Fruit fly (Drosophila melanogaster) whole organism, pupa: Measurements from ENCODE around the gene CG44869.

Source experiments
- CG10348 ChIP-seq: fragments of 200-800 bp; sonication (Bioruptor generic); IDR thresholded peaks from 2 replicates; pipeline ENCODE4 v1.3.6; 2022; ENCODE audit warnings: missing biosample characterization, missing genetic modification characterization
- CG12605 ChIP-seq: fragments of 200-800 bp; sonication (Bioruptor generic); IDR thresholded peaks from 2 replicates; pipeline ENCODE4 v1.3.6; 2022; ENCODE audit warnings: missing biosample characterization, missing genetic modification characterization
- CG13204 ChIP-seq: fragments of 200-800 bp; sonication (Bioruptor generic); optimal IDR thresholded peaks from 2 replicates; lab custom pipeline; 2018; ENCODE audit warnings: missing biosample characterization, mild to moderate bottlenecking, missing genetic modification characterization, moderate library complexity
- CG14655 ChIP-seq: fragments of 200-800 bp; sonication (Bioruptor generic); optimal IDR thresholded peaks from 3 replicates; lab custom pipeline; 2017; ENCODE audit warnings: mild to moderate bottlenecking, missing biosample characterization, missing genetic modification reagents, missing genetic modification characterization
- CG15710 ChIP-seq: fragments of 200-800 bp; sonication (Bioruptor generic); optimal IDR thresholded peaks from 2 replicates; lab custom pipeline; 2018; ENCODE audit warnings: missing biosample characterization, mild to moderate bottlenecking, missing genetic modification characterization, moderate library complexity
- CG17806 ChIP-seq: fragments of 200-800 bp; sonication (Bioruptor generic); optimal IDR thresholded peaks from 2 replicates; lab custom pipeline; 2018; ENCODE audit warnings: missing biosample characterization, mild to moderate bottlenecking, missing genetic modification characterization, moderate library complexity
- CG32121 ChIP-seq: fragments of 200-800 bp; sonication (Bioruptor generic); IDR thresholded peaks from 2 replicates; pipeline ENCODE4 v1.3.6; 2022; ENCODE audit warnings: missing biosample characterization, missing genetic modification characterization
- CG34367 ChIP-seq: fragments of 200-800 bp; sonication (Bioruptor generic); optimal IDR thresholded peaks from 2 replicates; lab custom pipeline; 2018; ENCODE audit warnings: missing biosample characterization, mild to moderate bottlenecking, missing genetic modification characterization
- CG4496 ChIP-seq: fragments of 200-800 bp; sonication (Bioruptor generic); IDR thresholded peaks from 3 replicates; pipeline ENCODE4 v1.3.6; 2022; ENCODE audit warnings: missing biosample characterization, missing genetic modification characterization
- CG8159 ChIP-seq: fragments of 200-800 bp; sonication (Bioruptor generic); optimal IDR thresholded peaks from 3 replicates; lab custom pipeline; 2018; ENCODE audit warnings: missing biosample characterization, mild to moderate bottlenecking, missing genetic modification characterization, moderate library complexity
- CG8301 ChIP-seq: fragments of 200-800 bp; sonication (Bioruptor generic); optimal IDR thresholded peaks from 2 replicates; lab custom pipeline; 2018; ENCODE audit warnings: missing biosample characterization, mild to moderate bottlenecking, missing genetic modification characterization
- CG9948 ChIP-seq: fragments of 200-800 bp; sonication (Bioruptor generic); optimal IDR thresholded peaks from 2 replicates; lab custom pipeline; 2018; ENCODE audit warnings: missing biosample characterization, mild to moderate bottlenecking, missing genetic modification characterization, moderate library complexity
- D1 ChIP-seq: fragments of 200-800 bp; sonication (Bioruptor generic); optimal IDR thresholded peaks from 2 replicates; lab custom pipeline; 2018; ENCODE audit warnings: missing biosample characterization, mild to moderate bottlenecking, missing genetic modification characterization, moderate library complexity
- EcR ChIP-seq: fragments of 200-800 bp; sonication (Bioruptor generic); optimal IDR thresholded peaks from 3 replicates; lab custom pipeline; 2019; ENCODE audit warnings: missing biosample characterization, missing genetic modification characterization, mild to moderate bottlenecking, moderate library complexity, missing genetic modification reagents
- Ets98B ChIP-seq: fragments of 200-800 bp; sonication (Bioruptor generic); IDR thresholded peaks from 2 replicates; pipeline ENCODE4 v1.3.6; 2022; ENCODE audit warnings: missing biosample characterization, missing genetic modification characterization
- Pif1A ChIP-seq: fragments of 200-800 bp; sonication (Bioruptor generic); optimal IDR thresholded peaks from 3 replicates; lab custom pipeline; 2016; ENCODE audit warnings: missing biosample characterization, missing genetic modification characterization
- Pif1B ChIP-seq: fragments of 200-800 bp; sonication (Bioruptor generic); optimal IDR thresholded peaks from 3 replicates; lab custom pipeline; 2016; ENCODE audit warnings: missing biosample characterization, missing genetic modification characterization
- Snoo ChIP-seq: fragments of 200-800 bp; sonication (Bioruptor generic); optimal IDR thresholded peaks from 3 replicates; lab custom pipeline; 2017; ENCODE audit warnings: missing biosample characterization, mild to moderate bottlenecking, missing genetic modification characterization, inconsistent platforms
- fd96Ca ChIP-seq: fragments of 200-800 bp; sonication (Bioruptor generic); IDR thresholded peaks from 3 replicates; pipeline ENCODE4 v1.3.6; 2022; ENCODE audit warnings: missing biosample characterization, missing genetic modification characterization
- gl ChIP-seq: fragments of 200-800 bp; sonication (Bioruptor generic); optimal IDR thresholded peaks from 2 replicates; lab custom pipeline; 2018; ENCODE audit warnings: missing biosample characterization, mild to moderate bottlenecking, missing genetic modification characterization
- rn ChIP-seq: fragments of 200-800 bp; sonication (Bioruptor generic); IDR thresholded peaks from 2 replicates; pipeline ENCODE4 v1.3.6; 2022; ENCODE audit warnings: missing biosample characterization, missing genetic modification characterization

The CG44869 gene

DNA sequence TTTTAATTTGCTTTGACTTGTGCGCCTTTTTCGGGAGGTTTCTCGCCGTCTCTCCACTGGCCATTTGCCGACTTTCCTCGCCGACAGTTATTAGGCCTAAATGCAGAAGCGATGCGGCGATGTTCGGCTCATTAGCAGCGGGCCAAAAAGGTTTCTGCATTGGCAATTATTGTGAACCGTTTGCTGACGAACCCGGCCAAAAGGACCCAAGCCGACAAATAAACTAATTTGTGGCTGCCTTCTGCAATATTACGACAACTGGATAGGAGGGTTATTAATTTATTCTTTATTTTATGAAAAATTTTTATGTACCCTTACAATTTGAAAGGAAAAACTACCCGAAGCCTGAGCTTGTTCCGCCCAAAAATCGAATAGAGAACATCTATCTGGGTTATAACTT, at the start of gene CG44869:
Gene CG44869, minus strand, starts transcription at position 101 of the 400 bp plus-strand sequence.
- TF ChIP-seq Snoo (tag; lab: Kevin White, UChicago) (no peak), rn (GFP tag; lab: Robert Waterston, UW) (no peak), CG13204 (GFP tag; lab: Kevin White, UChicago) (no peak), CG32121 (GFP tag; lab: Robert Waterston, UW) (no peak), EcR (no peak), Pif1A (GFP tag; lab: Kevin White, UChicago) (no peak), CG34367 (tag; lab: Kevin White, UChicago) (no peak), gl (tag; lab: Kevin White, UChicago) (no peak), CG15710 (tag; lab: Kevin White, UChicago) (no peak), fd96Ca (no peak)
- TF ChIP-seq, all 21 proteins: peak for 0

DNA sequence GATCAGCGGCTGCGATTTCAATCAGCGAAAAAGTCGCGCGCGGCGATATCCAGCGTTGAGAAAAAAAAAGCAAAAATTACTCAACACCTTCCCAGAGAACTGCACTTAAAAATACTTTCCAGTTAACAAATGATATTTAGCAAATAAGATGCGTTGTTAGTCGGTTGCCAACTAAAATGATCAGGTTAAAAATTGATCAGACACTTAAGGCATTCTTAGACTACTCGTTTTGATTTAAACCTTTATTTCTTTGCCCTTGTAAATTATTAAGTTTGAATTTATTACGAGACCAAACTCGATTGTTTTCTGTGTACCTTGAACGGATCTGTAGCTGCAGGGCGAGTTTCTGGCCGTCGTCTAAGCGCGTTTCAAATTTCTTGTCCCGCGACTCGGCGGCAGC, 47.8 kb upstream of the CG44869 start:
- TF ChIP-seq Pif1B, result no peak
- peak; percentile 52 for TF ChIP-seq CG12605 (GFP tag; lab: Robert Waterston, UW)
- no peak for TF ChIP-seq CG34367 (tag; lab: Kevin White, UChicago)
- TF ChIP-seq CG32121 (GFP tag; lab: Robert Waterston, UW), result peak; percentile 50; the same call in 1 of the 2 replicates
- no peak for TF ChIP-seq D1
- no peak for TF ChIP-seq CG10348
- no peak for TF ChIP-seq rn (GFP tag; lab: Robert Waterston, UW)
- no peak for TF ChIP-seq CG17806 (tag; lab: Kevin White, UChicago)
- TF ChIP-seq gl (tag; lab: Kevin White, UChicago), result no peak
- peak; percentile 66 for TF ChIP-seq CG8301 (tag; lab: Kevin White, UChicago)
- TF ChIP-seq CG8159 (tag; lab: Kevin White, UChicago), result no peak
- peak; percentile 16 for TF ChIP-seq Pif1A (GFP tag; lab: Kevin White, UChicago)
- TF ChIP-seq Snoo (tag; lab: Kevin White, UChicago), result peak; percentile 5
- TF ChIP-seq Ets98B (GFP tag; lab: Robert Waterston, UW), result 0 out of 2 replicates have a peak, but pooled peaks have one; percentile 11
- no peak for TF ChIP-seq CG13204 (GFP tag; lab: Kevin White, UChicago)
- no peak for TF ChIP-seq EcR
- peak; percentile 38; the same call in 1 of the 3 replicates for TF ChIP-seq CG4496 (GFP tag; lab: Robert Waterston, UW)
- TF ChIP-seq CG15710 (tag; lab: Kevin White, UChicago), result no peak
- peak; percentile 67 for TF ChIP-seq CG14655 (GFP tag; lab: Kevin White, UChicago)
- no peak for TF ChIP-seq fd96Ca
- TF ChIP-seq CG9948, result peak; percentile 8
- TF ChIP-seq, all 21 proteins: peak for 9

DNA sequence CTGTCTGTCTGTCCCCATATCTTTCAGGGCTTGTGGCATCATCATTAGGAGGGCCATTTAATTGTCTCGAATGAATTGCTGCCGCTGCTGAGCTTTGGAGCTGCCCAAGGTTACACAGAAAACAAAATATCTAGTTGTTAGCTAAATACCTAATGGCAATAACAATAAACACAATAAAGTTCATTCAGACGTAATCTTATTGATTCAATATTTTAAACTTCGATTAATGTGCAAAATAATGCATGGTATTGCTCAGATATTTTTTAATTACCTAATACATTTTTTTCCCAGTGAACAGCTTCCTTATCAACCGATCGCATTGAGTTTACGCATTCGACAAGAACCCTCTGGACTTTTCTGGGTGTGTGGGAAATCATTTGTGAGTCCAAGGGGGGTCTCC, 47.0 kb upstream of the CG44869 start:
- TF ChIP-seq CG15710 (tag; lab: Kevin White, UChicago) (no peak), CG10348 (no peak), rn (GFP tag; lab: Robert Waterston, UW) (no peak), gl (tag; lab: Kevin White, UChicago) (no peak), Ets98B (GFP tag; lab: Robert Waterston, UW) (no peak), D1 (no peak), CG12605 (GFP tag; lab: Robert Waterston, UW) (no peak), CG9948 (peak; percentile 11), CG8159 (tag; lab: Kevin White, UChicago) (no peak)

DNA sequence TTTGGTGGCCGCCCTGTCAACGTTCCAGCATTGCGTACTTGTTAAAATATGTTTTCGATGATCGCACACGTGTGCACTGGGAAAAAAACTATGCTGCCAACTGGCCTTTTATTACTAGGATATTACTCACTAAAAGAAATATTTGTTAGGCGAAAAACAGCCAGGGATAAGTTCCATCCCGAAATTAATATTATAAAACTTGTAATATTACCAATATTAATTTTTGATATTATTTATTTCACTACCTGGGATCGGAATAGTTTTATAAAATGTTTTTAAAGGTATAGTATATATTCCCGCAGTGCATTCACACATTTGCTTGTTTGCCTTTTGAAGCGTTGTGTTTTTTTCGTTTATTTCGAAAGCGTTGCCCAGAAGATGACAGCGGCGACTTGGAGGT, 45.4 kb upstream of the CG44869 start:
- no peak for TF ChIP-seq D1
- TF ChIP-seq Snoo (tag; lab: Kevin White, UChicago), result peak; percentile 50
- no peak for TF ChIP-seq CG34367 (tag; lab: Kevin White, UChicago)
- no peak for TF ChIP-seq CG15710 (tag; lab: Kevin White, UChicago)
- TF ChIP-seq CG8301 (tag; lab: Kevin White, UChicago), result no peak
- no peak for TF ChIP-seq EcR
- no peak for TF ChIP-seq fd96Ca
- peak; percentile 57 for TF ChIP-seq CG17806 (tag; lab: Kevin White, UChicago)
- TF ChIP-seq CG14655 (GFP tag; lab: Kevin White, UChicago), result no peak
- no peak for TF ChIP-seq CG10348
- TF ChIP-seq Ets98B (GFP tag; lab: Robert Waterston, UW), result no peak
- peak; percentile 58 for TF ChIP-seq CG8159 (tag; lab: Kevin White, UChicago)
- TF ChIP-seq gl (tag; lab: Kevin White, UChicago), result no peak
- no peak for TF ChIP-seq Pif1A (GFP tag; lab: Kevin White, UChicago)
- peak; percentile 4 for TF ChIP-seq Pif1B
- no peak for TF ChIP-seq CG32121 (GFP tag; lab: Robert Waterston, UW)
- no peak for TF ChIP-seq CG4496 (GFP tag; lab: Robert Waterston, UW)
- TF ChIP-seq CG13204 (GFP tag; lab: Kevin White, UChicago), result no peak
- TF ChIP-seq CG9948, result peak; percentile 21
- TF ChIP-seq rn (GFP tag; lab: Robert Waterston, UW), result no peak
- no peak for TF ChIP-seq CG12605 (GFP tag; lab: Robert Waterston, UW)

DNA sequence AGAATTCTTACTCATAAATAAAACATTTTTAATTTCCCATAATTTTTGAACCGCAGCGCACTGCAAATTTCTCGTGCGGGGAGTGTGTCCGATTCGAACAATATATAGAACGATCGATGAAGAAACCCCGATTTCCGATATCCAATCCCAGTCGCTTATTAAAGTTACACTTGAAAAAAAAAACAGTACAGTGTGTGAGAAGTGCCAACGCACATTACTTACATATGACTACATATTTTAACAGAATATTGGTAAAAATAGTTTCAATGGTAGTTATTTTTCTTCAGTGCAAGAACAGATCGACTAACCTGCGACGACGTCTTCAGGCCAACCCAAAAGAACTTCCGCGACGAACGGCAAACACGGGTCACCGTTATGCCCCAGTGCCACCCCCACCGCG, 44.8 kb upstream of the CG44869 start:
- TF ChIP-seq Pif1A (GFP tag; lab: Kevin White, UChicago) (no peak), CG13204 (GFP tag; lab: Kevin White, UChicago) (no peak), CG34367 (tag; lab: Kevin White, UChicago) (no peak), D1 (no peak)

DNA sequence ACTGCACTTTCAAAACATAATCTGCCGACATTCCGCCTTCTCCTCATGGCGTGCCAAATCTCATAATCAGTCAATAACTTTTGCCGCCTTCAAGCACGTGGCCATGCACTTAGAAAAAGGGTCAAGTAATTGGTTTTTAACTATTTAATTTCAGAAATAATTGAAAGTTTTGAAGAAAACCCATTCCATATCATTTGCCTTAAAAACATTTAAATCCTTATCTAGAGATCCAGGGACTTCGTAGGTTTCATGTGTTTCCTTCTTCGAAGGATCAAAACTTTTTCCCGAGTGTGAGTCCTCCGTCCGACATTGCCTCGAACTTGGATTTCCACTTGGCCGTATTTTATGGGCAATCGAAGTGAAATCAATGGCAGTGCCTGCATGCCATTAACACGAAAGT, 40.8 kb upstream of the CG44869 start:
- TF ChIP-seq CG9948, result peak; percentile 61
- no peak for TF ChIP-seq fd96Ca
- peak; percentile 19 for TF ChIP-seq Snoo (tag; lab: Kevin White, UChicago)
- TF ChIP-seq rn (GFP tag; lab: Robert Waterston, UW), result no peak
- TF ChIP-seq CG17806 (tag; lab: Kevin White, UChicago), result peak; percentile 66
- TF ChIP-seq CG8159 (tag; lab: Kevin White, UChicago), result peak; percentile 74
- TF ChIP-seq CG14655 (GFP tag; lab: Kevin White, UChicago), result peak; percentile 32
- TF ChIP-seq CG13204 (GFP tag; lab: Kevin White, UChicago), result no peak
- TF ChIP-seq CG15710 (tag; lab: Kevin White, UChicago), result peak; percentile 52
- TF ChIP-seq CG34367 (tag; lab: Kevin White, UChicago), result peak; percentile 24
- TF ChIP-seq Pif1A (GFP tag; lab: Kevin White, UChicago), result peak; percentile 13
- TF ChIP-seq gl (tag; lab: Kevin White, UChicago), result peak; percentile 14
- peak; percentile 1 for TF ChIP-seq CG8301 (tag; lab: Kevin White, UChicago)
- TF ChIP-seq Pif1B, result peak; percentile 32
